Worm (Caenorhabditis elegans) whole organism, L3 larva: ENCODE measurements around the gene C27F2.6.

ENCODE experiments used
- ama-1 ChIP-seq: fragments of 150-350 bp; optimal IDR thresholded peaks from 2 replicates; lab custom pipeline; 2018
- ceh-82 ChIP-seq: fragments of 150-350 bp; optimal IDR thresholded peaks from 2 replicates; lab custom pipeline; 2014; ENCODE audit warnings: missing biosample characterization, missing genetic modification characterization
- lin-15B ChIP-seq: fragments of 150-350 bp; optimal IDR thresholded peaks from 2 replicates; lab custom pipeline; 2014; ENCODE audit warnings: missing biosample characterization, missing genetic modification characterization
- nfya-1 ChIP-seq: sonication (generic microtip); optimal IDR thresholded peaks from 2 replicates; lab custom pipeline; 2017; ENCODE audit warnings: missing genetic modification characterization, mild to moderate bottlenecking, missing compliant biosample characterization, antibody characterized with exemption, moderate library complexity; ENCODE audit not compliant: insufficient read depth
- nhr-25 ChIP-seq: sonication (generic microtip); optimal IDR thresholded peaks from 2 replicates; lab custom pipeline; 2017; ENCODE audit warnings: missing biosample characterization, missing genetic modification characterization
- pha-4 ChIP-seq: fragments of 150-350 bp; optimal IDR thresholded peaks from 2 replicates; lab custom pipeline; 2014; ENCODE audit warnings: missing biosample characterization, missing genetic modification reagents, missing genetic modification characterization

- TF ChIP-seq ama-1 (lab: Kevin White, UChicago) (no peak), ceh-82 (tag; lab: Kevin White, UChicago) (no peak), lin-15B (tag; lab: Kevin White, UChicago) (no peak), pha-4 (tag; lab: Kevin White, UChicago) (no peak), nhr-25 (tag; lab: Kevin White, UChicago) (no peak), nfya-1 (tag; lab: Kevin White, UChicago) (no peak)
These were observed 3.7 kb upstream of the C27F2.6 start for ce11 chrIII:4983961-4984360.
